Worm (Caenorhabditis elegans): ENCODE results near the gene pmk-1.
"Not testable (repeated sequence)": the region's sequence is repeated elsewhere in the genome, so short reads cannot be mapped to it uniquely, and the experiment has no call there.

DNA sequence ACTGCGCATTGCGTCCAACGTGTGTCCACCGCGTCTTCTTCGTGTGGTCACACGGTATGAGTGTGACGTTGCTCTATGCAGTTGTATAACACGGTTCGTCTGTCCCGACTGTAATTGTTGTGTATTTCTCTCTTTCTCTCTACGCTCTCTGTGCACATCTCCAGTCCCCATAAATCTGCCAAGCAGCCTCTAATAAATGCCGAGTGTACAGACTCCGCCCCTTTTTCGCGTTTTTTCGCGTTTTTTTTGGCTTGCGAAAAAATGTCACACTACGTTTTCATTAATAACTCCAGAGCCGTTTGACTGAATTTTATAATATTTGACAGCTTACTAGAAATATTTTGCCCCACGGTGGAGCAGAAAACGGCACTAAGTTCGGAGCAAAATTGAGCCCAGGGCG lies 26.2 kb upstream of the pmk-1 start, which contains the start of gene erp-44.3:
- not testable (repeated sequence) for TF ChIP-seq ceh-28 (tag; optimal IDR thresholded peaks at IDR 0.05); dmd-6 (GFP tag; IDR thresholded peaks at IDR 0.05); egl-27 (tag; optimal IDR thresholded peaks at IDR 0.05); ama-1 (optimal IDR thresholded peaks at IDR 0.05); nhr-6 (tag; optimal IDR thresholded peaks at IDR 0.05); rbr-2 (tag; optimal IDR thresholded peaks at IDR 0.05); fos-1 (tag; optimal IDR thresholded peaks at IDR 0.05); nhr-25 (tag; optimal IDR thresholded peaks at IDR 0.05; ENCODE audit: borderline replicate concordance, insufficient read depth); lin-39 (tag; optimal IDR thresholded peaks at IDR 0.05)

Data from whole organism, L4 larva.